Fruit fly (Drosophila melanogaster): ENCODE measurements around the gene CheB74a.

DNA sequence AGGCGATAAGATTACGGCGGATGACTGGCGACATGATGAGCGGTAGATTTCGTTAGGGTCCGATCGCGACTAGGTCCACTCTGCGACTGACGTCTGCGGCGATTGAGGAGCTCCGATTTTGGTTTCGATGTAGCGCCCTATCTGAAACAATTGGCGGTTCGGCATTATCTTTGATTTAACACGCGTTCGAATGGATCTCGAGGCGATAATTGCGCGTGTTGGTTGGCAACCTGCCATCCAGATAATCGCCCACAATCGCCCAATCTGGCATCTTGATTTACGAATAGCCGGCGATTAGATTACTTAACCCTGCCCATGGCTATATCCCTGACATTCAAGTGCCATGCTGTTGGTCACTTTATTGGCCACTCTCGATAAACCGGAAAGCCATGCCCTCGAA, 34.6 kb upstream of the CheB74a start:
- TF ChIP-seq OdsH (GFP tag; optimal IDR thresholded peaks at IDR 0.05): no peak
- TF ChIP-seq usp (GFP tag; optimal IDR thresholded peaks at IDR 0.05): no peak
- TF ChIP-seq psq (GFP tag; optimal IDR thresholded peaks at IDR 0.05): no peak
- TF ChIP-seq Hr78 (GFP tag; optimal IDR thresholded peaks at IDR 0.05): no peak

Data from whole organism, wandering third instar larva.